Worm (Caenorhabditis elegans) whole organism, dauer: ENCODE results near the gene C18D11.6.
"Not testable (repeated sequence)": the region's sequence is repeated elsewhere in the genome, so short reads cannot be mapped to it uniquely, and the experiment has no call there.

ENCODE experiments used
- unc-62 ChIP-seq: sonication (generic microtip); optimal IDR thresholded peaks from 2 replicates; lab custom pipeline; 2017; ENCODE audit warnings: missing biosample characterization, missing genetic modification reagents, missing genetic modification characterization

Gene C18D11.6

DNA sequence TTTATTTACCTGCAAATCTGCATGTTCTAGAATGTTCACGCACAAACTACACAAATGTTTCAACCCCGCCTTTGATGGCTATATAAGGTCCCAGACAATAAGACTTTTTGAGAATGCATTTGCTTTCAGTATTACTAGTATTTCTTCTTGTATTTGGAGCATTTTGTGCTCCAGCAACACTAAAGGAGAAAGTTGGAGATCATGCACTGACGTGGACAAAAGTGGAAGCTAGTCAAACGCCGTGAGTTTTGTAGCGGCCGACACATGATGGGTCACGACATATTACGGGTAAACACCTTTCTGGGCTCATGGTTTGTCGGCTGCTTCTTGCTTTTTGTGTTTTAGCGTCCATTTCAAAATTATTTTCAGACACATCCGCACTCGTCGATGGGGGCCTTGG is at the start of gene C18D11.6:
Gene C18D11.6, plus strand, starts transcription at position 110 of the 400 bp plus-strand sequence.
- TF ChIP-seq unc-62: no peak

DNA sequence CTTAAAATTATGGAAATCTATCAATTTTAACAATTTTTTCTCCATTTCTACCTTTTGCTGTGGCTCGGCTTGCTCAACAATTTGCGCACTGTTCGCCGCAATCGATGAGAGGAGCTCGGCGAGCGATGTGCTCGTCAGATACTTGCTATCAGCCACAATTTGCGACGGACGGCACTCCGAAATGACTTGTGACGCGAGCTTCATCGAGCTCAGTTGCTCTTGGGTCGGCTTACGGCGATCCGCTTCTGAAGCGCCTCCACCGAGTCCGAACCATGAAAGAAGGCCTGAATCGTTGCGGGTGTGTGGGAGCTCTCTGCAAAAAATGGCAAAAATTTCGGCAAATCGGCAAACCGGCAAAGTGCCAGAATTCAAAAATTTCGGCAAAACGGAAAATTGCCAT is 49.7 kb upstream of the C18D11.6 start:
- TF ChIP-seq unc-62: no peak

DNA sequence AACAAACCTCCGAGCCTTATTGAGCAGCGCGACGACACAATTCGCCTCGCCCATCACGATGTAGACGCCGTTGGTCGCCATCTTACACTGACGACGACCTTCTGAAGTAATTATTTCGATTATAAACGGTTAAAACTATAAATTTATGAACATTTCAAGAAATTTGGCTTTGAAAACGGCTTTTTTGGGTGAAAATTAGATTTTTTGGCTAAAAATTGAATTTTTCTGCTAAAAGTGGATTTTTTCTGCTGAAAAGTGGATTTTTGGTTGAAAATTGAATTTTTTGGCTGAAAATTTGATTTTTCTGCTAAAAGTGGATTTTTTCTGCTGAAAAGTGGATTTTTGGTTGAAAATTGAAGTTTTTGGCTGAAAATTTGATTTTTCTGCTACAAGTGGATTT is 36.8 kb upstream of the C18D11.6 start, which contains the start of gene gbf-1:
Gene gbf-1, minus strand, starts transcription at position 101 of the 400 bp plus-strand sequence.
- TF ChIP-seq unc-62: not testable (repeated sequence)

DNA sequence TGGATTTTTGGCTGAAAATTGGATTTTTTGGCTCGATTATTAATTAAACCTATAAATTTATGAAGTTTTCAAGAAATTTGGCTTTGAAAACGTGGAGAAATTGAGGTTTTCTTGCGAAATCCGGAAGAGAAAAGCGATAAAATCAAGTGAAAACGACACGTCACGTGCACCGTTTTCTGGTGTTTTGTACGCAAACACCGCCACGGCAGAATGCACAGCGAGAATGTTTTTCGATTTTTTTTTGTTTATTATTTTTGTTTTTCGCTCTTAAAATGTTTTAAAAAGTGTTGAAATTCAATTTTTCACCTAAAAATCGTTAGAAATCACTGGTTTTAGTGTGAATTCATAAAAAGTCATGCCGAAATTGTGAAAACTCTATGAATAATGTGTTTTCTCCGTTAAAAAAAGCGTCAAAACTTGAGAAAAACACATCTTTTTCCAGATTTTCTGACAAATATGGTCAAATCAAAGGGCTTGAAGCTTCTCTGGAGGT is 35.8 kb upstream of the C18D11.6 start, which contains the start of gene immp-1:
Gene immp-1, plus strand, starts transcription at position 443 of the 493 bp plus-strand sequence.
- no peak for TF ChIP-seq unc-62

DNA sequence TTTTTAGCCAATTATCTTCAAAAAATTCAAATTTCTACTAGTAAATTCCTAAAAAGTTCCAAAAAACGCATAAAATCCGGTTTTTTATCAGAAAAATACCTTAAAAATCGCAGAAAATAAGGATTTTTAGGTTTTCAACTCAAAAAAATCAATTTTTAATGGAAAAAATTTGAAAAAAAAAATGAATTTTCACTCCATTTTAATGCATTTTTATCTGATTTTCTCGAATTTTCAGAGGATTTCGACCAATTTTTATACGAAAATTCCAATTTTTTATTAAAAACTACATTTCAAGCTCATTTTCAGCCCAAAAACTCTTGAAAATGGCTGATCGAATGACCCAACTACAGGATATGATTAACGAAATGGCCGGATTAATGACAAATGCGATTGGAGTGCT is 33.0 kb upstream of the C18D11.6 start, which contains the start of gene mdt-21:
Gene mdt-21, plus strand, starts transcription at position 301 of the 400 bp plus-strand sequence.
- no peak for TF ChIP-seq unc-62

DNA sequence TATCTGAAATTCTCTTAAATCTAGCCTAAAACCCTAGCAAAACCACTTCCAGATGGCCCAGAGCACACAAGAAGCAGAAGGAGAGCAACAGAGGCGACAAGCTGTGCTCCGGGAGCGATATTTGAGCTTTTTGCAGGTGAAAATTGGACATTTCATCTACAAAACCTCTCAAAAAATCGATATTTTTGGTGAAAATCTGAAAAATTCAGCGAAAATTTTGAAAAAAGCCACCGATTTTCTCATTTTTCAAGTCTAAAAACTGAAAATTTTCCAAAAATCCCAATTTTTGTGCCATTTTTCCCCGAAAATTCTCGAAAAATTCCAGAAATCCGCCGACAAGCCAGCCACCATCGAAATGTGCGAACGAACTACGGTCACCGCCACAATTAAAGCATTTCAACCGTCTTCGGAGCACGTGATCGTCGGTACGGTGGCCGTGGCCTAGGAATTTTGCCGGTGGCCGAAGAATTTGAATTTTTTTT is 30.1 kb upstream of the C18D11.6 start, which contains the start of gene C24H11.5:
Gene C24H11.5, plus strand, starts transcription at position 51 of the 482 bp plus-strand sequence.
- TF ChIP-seq unc-62: no peak

DNA sequence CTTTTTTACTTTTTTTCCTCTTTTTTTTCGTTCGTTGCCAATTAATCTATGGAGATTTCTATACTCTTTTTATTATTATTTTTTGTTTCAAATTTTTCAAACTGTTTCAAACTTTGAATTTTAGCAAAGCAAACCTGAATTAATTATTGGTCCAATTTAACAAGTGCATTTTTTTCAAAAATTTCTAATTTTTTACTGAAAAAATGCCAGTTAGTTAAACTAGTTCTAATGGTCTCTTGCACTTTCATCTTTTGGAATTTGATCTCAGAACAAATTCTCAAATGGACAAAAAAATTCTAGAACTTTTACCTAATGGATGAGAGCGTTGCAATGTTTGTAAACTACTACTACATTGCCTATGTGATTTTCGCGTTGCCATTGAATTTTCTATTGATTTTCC is 28.6 kb upstream of the C18D11.6 start, which contains the start of gene srd-74:
Gene srd-74, plus strand, starts transcription at position 301 of the 400 bp plus-strand sequence.
- no peak for TF ChIP-seq unc-62

DNA sequence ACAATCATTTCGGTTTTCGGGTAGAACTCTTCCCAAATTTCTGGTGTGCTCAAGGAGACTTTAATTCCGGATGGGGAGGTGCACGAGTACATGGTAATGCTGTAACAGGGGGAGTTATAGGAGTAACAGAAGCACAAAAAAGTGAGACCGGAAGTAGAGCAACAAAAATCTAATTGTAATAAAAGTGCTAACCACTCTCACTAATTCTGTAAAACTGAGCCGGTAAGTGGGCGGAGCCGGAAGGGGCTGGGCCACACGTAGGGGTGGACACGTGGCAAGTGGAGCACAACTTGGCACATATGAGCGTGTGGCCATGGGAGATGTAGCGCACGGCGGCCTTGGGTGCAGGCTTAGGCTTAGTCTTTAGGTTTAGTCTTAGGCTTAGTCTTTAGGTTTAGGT is 24.4 kb upstream of the C18D11.6 start, which contains the start of gene tbx-38:
Gene tbx-38, minus strand, starts transcription at position 101 of the 400 bp plus-strand sequence.
- no peak for TF ChIP-seq unc-62

DNA sequence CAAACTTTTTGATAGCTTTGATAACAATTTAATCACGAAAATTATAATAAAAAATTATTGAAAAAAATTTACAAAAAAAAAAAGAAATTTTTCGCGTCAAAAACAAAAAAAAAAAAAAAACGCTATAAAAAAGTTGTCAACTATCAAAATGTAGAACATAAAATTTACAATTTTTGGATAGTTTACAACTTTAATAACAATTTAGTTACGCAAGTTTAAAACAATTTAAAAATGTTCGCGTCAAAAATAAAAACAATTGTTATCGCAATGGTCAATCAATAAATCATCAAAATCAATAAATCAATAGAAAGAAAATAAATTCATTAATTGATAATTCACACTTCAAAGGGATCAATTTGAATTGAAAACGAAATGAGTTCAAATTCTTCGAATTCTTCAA is 23.0 kb upstream of the C18D11.6 start, which contains the start of gene C24H11.1:
Gene C24H11.1, plus strand, starts transcription at position 301 of the 400 bp plus-strand sequence.
- TF ChIP-seq unc-62: not testable (repeated sequence)

DNA sequence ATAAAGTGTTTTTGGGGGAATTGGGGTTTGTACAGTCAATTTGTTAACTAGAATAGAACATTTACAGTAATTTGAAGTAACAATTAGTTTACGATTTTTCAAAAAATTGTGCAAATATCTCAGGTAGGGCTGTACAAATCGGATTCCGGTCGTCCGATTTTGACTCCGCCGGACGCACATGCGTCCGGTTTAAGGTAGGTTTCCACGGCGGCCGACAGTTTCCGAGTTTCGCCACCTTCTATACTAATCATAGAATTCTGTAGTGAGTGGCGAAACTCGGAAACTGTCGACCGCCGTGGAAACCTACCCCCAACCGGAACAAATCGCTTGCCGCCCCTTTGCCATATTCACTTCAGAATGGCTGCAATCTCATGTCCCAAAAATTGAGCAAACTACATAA is 20.9 kb upstream of the C18D11.6 start:
- TF ChIP-seq unc-62: no peak

DNA sequence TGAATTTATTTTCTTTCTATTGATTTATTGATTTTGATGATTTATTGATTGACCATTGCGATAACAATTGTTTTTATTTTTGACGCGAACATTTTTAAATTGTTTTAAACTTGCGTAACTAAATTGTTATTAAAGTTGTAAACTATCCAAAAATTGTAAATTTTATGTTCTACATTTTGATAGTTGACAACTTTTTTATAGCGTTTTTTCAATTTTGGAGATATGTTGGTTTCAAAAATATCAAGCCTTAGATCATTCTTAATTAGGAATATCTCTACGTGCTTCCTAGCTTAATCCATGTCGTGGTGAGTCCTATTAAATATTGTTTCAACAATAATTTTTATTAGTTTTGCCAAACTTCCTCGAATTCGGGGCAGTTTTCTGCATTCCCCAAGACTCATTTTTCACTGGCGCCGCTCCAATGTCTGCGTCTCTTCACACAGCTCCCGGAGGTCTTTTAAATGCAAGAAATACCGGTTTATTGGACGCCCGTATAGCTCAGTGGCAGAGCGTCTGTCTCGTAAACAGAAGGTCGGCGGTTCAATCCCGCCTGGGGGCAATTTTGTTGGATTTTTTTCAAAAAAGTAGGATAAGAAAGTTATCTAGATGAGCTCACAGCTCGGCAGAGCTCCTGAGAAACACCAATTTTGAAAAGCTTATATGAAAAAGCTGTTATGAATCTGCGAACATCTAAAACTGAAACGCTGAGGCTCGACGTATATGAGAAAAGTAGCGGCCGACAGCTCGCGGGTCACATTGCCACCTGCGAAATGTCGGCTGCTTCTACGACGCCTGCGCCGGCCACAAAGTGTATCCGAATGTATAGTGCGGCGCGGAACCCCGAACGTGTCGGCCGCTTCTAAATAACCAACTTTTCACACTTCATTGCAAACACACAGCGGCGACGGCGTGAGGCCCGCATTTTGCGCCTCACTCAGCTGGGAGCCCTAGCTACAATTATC is 17.8 kb upstream of the C18D11.6 start, which contains the start of gene C24H11.2:
Gene C24H11.2, minus strand, starts transcription at position 51 of the 962 bp plus-strand sequence.
- TF ChIP-seq unc-62: not testable (repeated sequence)

DNA sequence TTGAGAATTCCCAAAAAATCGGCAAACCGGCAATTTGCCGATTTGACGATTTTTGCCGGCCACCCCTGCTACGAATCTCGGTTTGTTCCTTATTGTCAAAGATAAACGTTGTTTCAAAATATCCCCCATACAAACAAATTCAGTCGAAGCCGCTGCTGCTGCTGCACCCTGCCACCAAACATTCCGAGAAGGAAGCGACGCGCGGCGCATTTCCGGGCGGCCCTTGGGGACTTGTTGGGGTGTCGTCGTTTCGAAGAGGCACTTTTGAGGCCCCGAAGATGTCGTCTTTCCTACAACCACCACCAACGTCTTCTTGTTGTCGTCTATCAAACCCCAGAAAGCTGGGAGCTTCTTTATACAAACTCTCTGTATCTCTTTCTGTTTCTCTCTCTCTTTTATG is 16.0 kb upstream of the C18D11.6 start:
- no peak for TF ChIP-seq unc-62

DNA sequence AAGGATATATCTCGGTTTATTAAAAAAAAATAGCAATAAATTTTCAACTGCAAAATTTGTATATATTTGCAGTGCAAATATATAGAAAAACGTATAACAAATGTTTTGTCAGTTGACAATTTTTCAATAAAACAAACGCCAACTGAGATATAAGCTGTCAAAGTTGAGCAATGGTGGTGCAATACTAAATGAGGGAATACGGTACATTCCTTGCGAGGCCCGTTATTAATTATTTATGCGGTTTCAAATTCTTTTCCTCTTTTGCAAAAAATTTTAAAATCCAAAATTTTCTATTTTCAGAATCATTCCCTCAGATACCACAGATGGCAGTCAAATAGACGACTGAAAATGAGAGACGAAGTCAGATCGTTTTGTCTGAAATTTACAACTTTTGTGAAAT is 14.9 kb upstream of the C18D11.6 start, which contains the start of gene twk-39:
Gene twk-39, plus strand, starts transcription at position 301 of the 400 bp plus-strand sequence.
- TF ChIP-seq unc-62: no peak

DNA sequence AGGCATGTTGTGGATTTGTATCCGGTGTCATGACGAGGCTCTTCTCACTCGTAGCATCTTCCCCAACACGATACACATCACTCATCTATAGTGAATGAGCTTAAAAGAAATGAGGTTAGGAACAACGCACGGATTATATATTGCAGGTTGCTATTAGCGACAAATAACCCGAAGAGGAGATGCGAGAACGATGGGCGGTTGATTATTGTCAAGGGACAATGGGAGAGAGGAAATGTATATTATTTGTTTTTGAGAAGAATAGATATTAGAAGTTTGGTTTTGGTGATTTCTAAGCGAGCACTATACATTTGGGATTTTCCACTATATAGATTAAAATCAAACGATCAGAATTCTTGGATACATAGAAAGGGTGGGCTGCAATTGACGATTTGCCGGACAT is 3.7 kb upstream of the C18D11.6 start, which contains the start of gene C18D11.7:
Gene C18D11.7, minus strand, starts transcription at position 101 of the 400 bp plus-strand sequence.
- TF ChIP-seq unc-62: no peak

DNA sequence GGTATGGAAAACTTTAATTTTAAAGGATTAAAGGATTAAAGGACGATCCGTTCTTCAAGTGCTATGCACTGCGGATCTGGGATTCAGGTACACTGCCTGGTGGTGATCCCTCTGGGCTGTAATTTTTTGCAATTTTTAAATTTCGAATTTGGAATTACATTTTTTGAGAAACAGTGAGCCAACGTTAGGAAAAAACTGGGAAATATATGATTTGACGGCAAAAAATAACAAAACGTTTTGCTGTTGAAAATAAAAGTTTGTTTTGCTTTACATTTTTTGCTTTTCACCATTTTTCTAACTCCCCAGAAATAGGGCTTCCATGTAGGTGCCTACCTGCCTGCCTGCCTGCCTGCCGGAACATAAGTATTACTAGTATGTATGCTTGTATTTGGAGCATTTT is 2.9 kb upstream of the C18D11.6 start, which contains the start of gene C18D11.10:
Gene C18D11.10, plus strand, starts transcription at position 301 of the 400 bp plus-strand sequence.
- no peak for TF ChIP-seq unc-62

DNA sequence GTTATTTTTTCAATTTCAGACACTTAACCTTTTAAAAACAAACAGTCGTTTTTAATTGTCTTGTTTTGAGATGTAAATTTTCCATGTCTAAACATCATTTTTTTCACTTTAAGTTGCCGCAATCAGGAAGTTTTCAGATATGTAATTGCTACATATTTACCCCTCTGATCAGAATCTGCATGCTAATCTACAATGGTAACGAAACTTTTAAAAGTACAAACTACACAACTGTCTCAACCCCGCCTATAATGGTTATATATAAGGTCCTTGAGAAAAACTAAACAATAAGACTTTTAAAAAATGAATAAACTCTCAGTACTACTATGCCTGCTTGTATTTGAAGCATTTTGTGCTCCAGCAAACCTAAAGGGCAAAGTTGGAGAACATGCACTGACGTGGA is 1.5 kb upstream of the C18D11.6 start, which contains the start of gene C18D11.9:
Gene C18D11.9, plus strand, starts transcription at position 301 of the 400 bp plus-strand sequence.
- no peak for TF ChIP-seq unc-62

DNA sequence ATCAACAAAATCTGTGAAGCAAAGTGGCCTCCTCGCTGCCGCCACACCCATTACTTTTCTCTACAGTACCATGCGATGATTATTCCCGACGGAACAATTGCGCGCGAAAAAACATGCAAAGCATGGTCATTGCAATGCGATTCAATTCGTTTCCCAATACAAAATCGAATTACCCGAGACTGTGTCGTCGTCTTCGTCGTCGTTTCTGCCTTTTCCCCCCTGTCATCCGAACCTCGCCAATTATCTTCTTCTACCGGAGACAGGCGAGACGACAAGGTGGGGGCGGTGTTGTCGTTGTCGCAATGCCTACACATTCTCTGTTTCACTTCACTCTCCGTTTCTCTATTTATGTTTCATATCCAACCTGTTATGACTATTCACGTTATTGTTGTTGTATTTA is 1.5 kb downstream of the C18D11.6 start:
- TF ChIP-seq unc-62: no peak
